Fruit fly (Drosophila melanogaster) whole organism, embryonic: Measurements from ENCODE around the gene Sema5c.

ENCODE experiments used
- ATbp ChIP-seq: fragments of 200-800 bp; sonication (Bioruptor generic); optimal IDR thresholded peaks from 2 replicates; lab custom pipeline; 2017; ENCODE audit warnings: missing biosample characterization, mild to moderate bottlenecking, missing genetic modification characterization, missing genetic modification reagents
- CG10321 ChIP-seq: fragments of 200-800 bp; sonication (Bioruptor generic); IDR thresholded peaks from 2 replicates; pipeline ENCODE4 v1.3.6; 2022; ENCODE audit warnings: missing biosample characterization, missing genetic modification characterization
- CG11504 ChIP-seq: fragments of 200-800 bp; sonication (Bioruptor generic); optimal IDR thresholded peaks from 3 replicates; lab custom pipeline; 2019; ENCODE audit warnings: missing biosample characterization, mild to moderate bottlenecking, missing genetic modification characterization, moderate library complexity
- CG13287 ChIP-seq: fragments of 200-800 bp; sonication (Bioruptor generic); IDR thresholded peaks from 2 replicates; pipeline ENCODE4 v1.3.6; 2022; ENCODE audit warnings: missing biosample characterization, missing genetic modification characterization; ENCODE audit not compliant: partially characterized antibody
- CG14860 ChIP-seq: fragments of 200-800 bp; sonication (Bioruptor generic); IDR thresholded peaks from 3 replicates; pipeline ENCODE4 v1.3.6; 2022; ENCODE audit warnings: missing biosample characterization, missing genetic modification characterization; ENCODE audit not compliant: partially characterized antibody
- CG14965 ChIP-seq: fragments of 200-800 bp; sonication (Bioruptor generic); optimal IDR thresholded peaks from 2 replicates; lab custom pipeline; 2016; ENCODE audit warnings: missing biosample characterization, missing genetic modification characterization, borderline replicate concordance
- CG15011 ChIP-seq: fragments of 200-800 bp; sonication (Bioruptor generic); optimal IDR thresholded peaks from 3 replicates; lab custom pipeline; 2018; ENCODE audit warnings: missing biosample characterization, mild to moderate bottlenecking, missing genetic modification characterization
- CG1603 ChIP-seq: fragments of 200-800 bp; sonication (Bioruptor generic); optimal IDR thresholded peaks from 2 replicates; lab custom pipeline; 2019; ENCODE audit warnings: missing biosample characterization, mild to moderate bottlenecking, missing genetic modification characterization, moderate library complexity
- CG1792 ChIP-seq: fragments of 200-800 bp; sonication (Bioruptor generic); optimal IDR thresholded peaks from 2 replicates; lab custom pipeline; 2016; ENCODE audit warnings: missing biosample characterization, missing genetic modification characterization
- CG31441 ChIP-seq: fragments of 200-800 bp; sonication (Bioruptor generic); IDR thresholded peaks from 2 replicates; pipeline ENCODE4 v1.3.6; 2022; ENCODE audit warnings: missing biosample characterization, missing genetic modification characterization
- CG3726 ChIP-seq: fragments of 200-800 bp; sonication (Bioruptor generic); IDR thresholded peaks from 3 replicates; pipeline ENCODE4, ENCODE4 v1.3.6; 2022; ENCODE audit warnings: missing biosample characterization, missing genetic modification characterization
- CG3838 ChIP-seq: fragments of 200-800 bp; sonication (Bioruptor generic); optimal IDR thresholded peaks from 3 replicates; lab custom pipeline; 2016; ENCODE audit warnings: missing biosample characterization, missing genetic modification characterization
- CG4282 ChIP-seq: fragments of 200-800 bp; sonication (Bioruptor generic); optimal IDR thresholded peaks from 2 replicates; lab custom pipeline; 2016; ENCODE audit warnings: missing biosample characterization, missing genetic modification characterization
- CG4617 ChIP-seq: fragments of 200-800 bp; sonication (Bioruptor generic); optimal IDR thresholded peaks from 3 replicates; lab custom pipeline; 2016; ENCODE audit warnings: missing biosample characterization, missing genetic modification characterization, borderline replicate concordance
- CG8281 ChIP-seq: fragments of 200-800 bp; sonication (Bioruptor generic); optimal IDR thresholded peaks from 2 replicates; lab custom pipeline; 2018; ENCODE audit warnings: missing biosample characterization, mild to moderate bottlenecking, missing genetic modification characterization, moderate library complexity
- CG9437 ChIP-seq: fragments of 200-800 bp; sonication (Bioruptor generic); optimal IDR thresholded peaks from 2 replicates; lab custom pipeline; 2018; ENCODE audit warnings: missing biosample characterization, mild to moderate bottlenecking, missing genetic modification characterization
- CHES-1-like ChIP-seq: fragments of 200-800 bp; sonication (Bioruptor generic); optimal IDR thresholded peaks from 2 replicates; lab custom pipeline; 2016; ENCODE audit warnings: missing biosample characterization, missing genetic modification characterization
- Chrac-16 ChIP-seq: fragments of 200-800 bp; sonication (Bioruptor generic); optimal IDR thresholded peaks from 3 replicates; lab custom pipeline; 2016; ENCODE audit warnings: missing biosample characterization, missing genetic modification characterization
- CoRest ChIP-seq: fragments of 200-800 bp; sonication (Bioruptor generic); optimal IDR thresholded peaks from 3 replicates; lab custom pipeline; 2018; ENCODE audit warnings: missing biosample characterization, mild to moderate bottlenecking, missing genetic modification characterization, moderate library complexity
- Dfd ChIP-seq, 2 experiments: fragments of >200 bp; optimal IDR thresholded peaks; 2 replicates each; lab custom pipeline; 2017; ENCODE audit warnings: missing biosample characterization in 2 of 2, missing genetic modification characterization in 2 of 2
- HLH3B ChIP-seq: fragments of 200-800 bp; sonication (Bioruptor generic); IDR thresholded peaks from 2 replicates; pipeline ENCODE4 v1.3.6; 2022; ENCODE audit warnings: missing biosample characterization, missing genetic modification characterization
- Hr51 ChIP-seq, 2 experiments: fragments of 200-800 bp; sonication (Bioruptor generic); optimal IDR thresholded peaks; 2 replicates in 1 of 2; 3 replicates in 1 of 2; lab custom pipeline; 2016 to 2018; ENCODE audit warnings: missing biosample characterization in 2 of 2, missing genetic modification characterization in 2 of 2, mild to moderate bottlenecking in 1 of 2, moderate library complexity in 1 of 2
- Mad ChIP-seq: fragments of 200-800 bp; sonication (Bioruptor generic); optimal IDR thresholded peaks from 2 replicates; lab custom pipeline; 2016; ENCODE audit warnings: missing biosample characterization, missing genetic modification characterization
- Max ChIP-seq: fragments of 200-800 bp; sonication (Bioruptor generic); optimal IDR thresholded peaks from 2 replicates; lab custom pipeline; 2016; ENCODE audit warnings: missing biosample characterization, mild to moderate bottlenecking, missing genetic modification characterization
- Mrtf ChIP-seq: fragments of 200-800 bp; sonication (Bioruptor generic); IDR thresholded peaks from 3 replicates; pipeline ENCODE4 v1.3.6; 2022; ENCODE audit warnings: missing biosample characterization, missing genetic modification characterization
- Nf-YC ChIP-seq: fragments of 200-800 bp; optimal IDR thresholded peaks from 3 replicates; lab custom pipeline; 2019; ENCODE audit warnings: missing biosample characterization, mild to moderate bottlenecking, missing genetic modification characterization, moderate library complexity
- Oli ChIP-seq: fragments of 200-800 bp; sonication (Bioruptor generic); optimal IDR thresholded peaks from 2 replicates; lab custom pipeline; 2018; ENCODE audit warnings: missing biosample characterization, mild to moderate bottlenecking, missing genetic modification characterization, moderate library complexity
- Ravus ChIP-seq: fragments of 200-800 bp; sonication (Bioruptor generic); IDR thresholded peaks from 2 replicates; pipeline ENCODE4 v1.3.6; 2022; ENCODE audit warnings: missing biosample characterization, missing genetic modification characterization
- Side ChIP-seq: fragments of 200-800 bp; sonication (Bioruptor generic); optimal IDR thresholded peaks from 2 replicates; lab custom pipeline; 2016; ENCODE audit warnings: missing biosample characterization, missing genetic modification characterization
- Spps ChIP-seq: fragments of 200-800 bp; sonication (Bioruptor generic); optimal IDR thresholded peaks from 2 replicates; lab custom pipeline; 2018; ENCODE audit warnings: missing biosample characterization, mild to moderate bottlenecking, missing genetic modification characterization
- Usf ChIP-seq: fragments of 200-800 bp; sonication (Bioruptor generic); optimal IDR thresholded peaks from 2 replicates; lab custom pipeline; 2017; ENCODE audit warnings: missing genotype, missing biosample characterization, missing genetic modification characterization
- ab ChIP-seq: fragments of 200-800 bp; sonication (Bioruptor generic); optimal IDR thresholded peaks from 2 replicates; lab custom pipeline; 2016; ENCODE audit warnings: missing biosample characterization, missing genetic modification characterization
- bbx ChIP-seq: fragments of 200-800 bp; sonication (Bioruptor generic); IDR thresholded peaks from 2 replicates; pipeline ENCODE4 v1.3.6; 2022; ENCODE audit warnings: missing biosample characterization, missing genetic modification characterization; ENCODE audit not compliant: partially characterized antibody
- cato ChIP-seq: fragments of 200-800 bp; sonication (Bioruptor generic); optimal IDR thresholded peaks from 2 replicates; lab custom pipeline; 2016; ENCODE audit warnings: missing biosample characterization, missing genetic modification characterization, borderline replicate concordance
- chm ChIP-seq: fragments of 200-800 bp; sonication (Bioruptor generic); IDR thresholded peaks from 2 replicates; pipeline ENCODE4 v1.3.6; 2022; ENCODE audit warnings: missing biosample characterization, missing genetic modification characterization
- chn ChIP-seq: fragments of 200-800 bp; sonication (Bioruptor generic); optimal IDR thresholded peaks from 2 replicates; lab custom pipeline; 2016; ENCODE audit warnings: missing biosample characterization, missing genetic modification characterization
- da ChIP-seq: fragments of 200-800 bp; sonication (Bioruptor generic); optimal IDR thresholded peaks from 2 replicates; lab custom pipeline; 2016; ENCODE audit warnings: missing biosample characterization, missing genetic modification characterization
- dm ChIP-seq: fragments of 200-800 bp; sonication (Bioruptor generic); optimal IDR thresholded peaks from 3 replicates; lab custom pipeline; 2016; ENCODE audit warnings: missing biosample characterization, missing genetic modification characterization
- eve ChIP-seq, 2 experiments: fragments of >200 bp; optimal IDR thresholded peaks; 2 replicates each; lab custom pipeline; 2017; ENCODE audit warnings: missing biosample characterization in 2 of 2, missing genetic modification characterization in 2 of 2
- eyg ChIP-seq: fragments of 200-800 bp; sonication (Bioruptor generic); optimal IDR thresholded peaks from 3 replicates; lab custom pipeline; 2016; ENCODE audit warnings: missing biosample characterization, missing genetic modification characterization
- fu2 ChIP-seq: fragments of 200-800 bp; sonication (Bioruptor generic); optimal IDR thresholded peaks from 2 replicates; lab custom pipeline; 2016; ENCODE audit warnings: missing biosample characterization, missing genetic modification characterization
- gem ChIP-seq: fragments of 200-800 bp; sonication (Bioruptor generic); optimal IDR thresholded peaks from 2 replicates; lab custom pipeline; 2019; ENCODE audit warnings: missing biosample characterization, mild to moderate bottlenecking, missing genetic modification characterization, moderate library complexity
- jumu ChIP-seq: fragments of 200-800 bp; sonication (Bioruptor generic); optimal IDR thresholded peaks from 3 replicates; lab custom pipeline; 2016; ENCODE audit warnings: missing biosample characterization, missing genetic modification characterization
- lilli ChIP-seq: fragments of 200-800 bp; sonication (Bioruptor generic); optimal IDR thresholded peaks from 3 replicates; lab custom pipeline; 2016; ENCODE audit warnings: missing biosample characterization, missing genetic modification characterization
- lmd ChIP-seq: fragments of 200-800 bp; sonication (Bioruptor generic); IDR thresholded peaks from 2 replicates; pipeline ENCODE4 v1.3.6; 2022; ENCODE audit warnings: missing biosample characterization, missing genetic modification characterization
- pfk ChIP-seq: fragments of 200-800 bp; sonication (Bioruptor generic); optimal IDR thresholded peaks from 2 replicates; lab custom pipeline; 2018; ENCODE audit warnings: missing biosample characterization, mild to moderate bottlenecking, missing genetic modification characterization, moderate library complexity
- sc ChIP-seq, 3 experiments: fragments of >200 bp in 2 of 3; fragments of 200-800 bp in 1 of 3; sonication (Bioruptor generic) in 1 of 3; optimal IDR thresholded peaks; 2 replicates in 2 of 3; 3 replicates in 1 of 3; lab custom pipeline; 2017; ENCODE audit warnings: mild to moderate bottlenecking in 1 of 3, missing biosample characterization in 1 of 3, missing genetic modification characterization in 1 of 3, missing genetic modification reagents in 1 of 3
- tap ChIP-seq: fragments of 200-800 bp; optimal IDR thresholded peaks from 3 replicates; lab custom pipeline; 2019; ENCODE audit warnings: missing biosample characterization, mild to moderate bottlenecking, missing genetic modification characterization, moderate library complexity
- vvl ChIP-seq: fragments of 200-800 bp; sonication (Bioruptor generic); IDR thresholded peaks from 2 replicates; pipeline ENCODE4 v1.3.6; 2022; ENCODE audit warnings: missing biosample characterization, missing genetic modification characterization
- zf30C ChIP-seq: fragments of 200-800 bp; sonication (Bioruptor generic); optimal IDR thresholded peaks from 3 replicates; lab custom pipeline; 2018; ENCODE audit warnings: missing biosample characterization, mild to moderate bottlenecking, missing genetic modification characterization

Gene Sema5c

dm6 chr3L:12062788-12063218 is 18.8 kb downstream of the Sema5c start (continued):
- peak; percentile 39 for TF ChIP-seq ATbp (GFP tag; lab: Kevin White, UChicago)
- no peak for TF ChIP-seq Dfd (GFP tag; optimal IDR thresholded peaks at IDR 0.05; lab: Kevin White, UChicago)
- TF ChIP-seq Mrtf (GFP tag; lab: Robert Waterston, UW) = no peak
- peak; percentile 61 for TF ChIP-seq Chrac-16 (GFP tag; lab: Kevin White, UChicago)
- no peak for TF ChIP-seq CG13287 (GFP tag; lab: Robert Waterston, UW)
- TF ChIP-seq CG4282 (GFP tag; lab: Kevin White, UChicago) = no peak
- peak; percentile 41 for TF ChIP-seq tap (tag; lab: Kevin White, UChicago)
- TF ChIP-seq CG10321 (GFP tag; lab: Robert Waterston, UW) = no peak
- TF ChIP-seq eve (GFP tag; optimal IDR thresholded peaks at IDR 0.05; lab: Kevin White, UChicago) = no peak
- peak; percentile 20 for TF ChIP-seq dm
- TF ChIP-seq CG4617 (GFP tag; lab: Kevin White, UChicago) = no peak
- no peak for TF ChIP-seq lilli (GFP tag; lab: Kevin White, UChicago)
- no peak for TF ChIP-seq CG9437
- TF ChIP-seq Max = no peak
- peak; percentile 36 for TF ChIP-seq jumu (GFP tag; lab: Kevin White, UChicago)
- no peak for TF ChIP-seq eyg
- TF ChIP-seq Spps (tag; lab: Kevin White, UChicago) = peak; percentile 52
- no peak for TF ChIP-seq CG14965 (GFP tag; lab: Kevin White, UChicago)
- peak; percentile 15 for TF ChIP-seq CHES-1-like (GFP tag; lab: Kevin White, UChicago)
- TF ChIP-seq CG11504 (tag; lab: Kevin White, UChicago) = no peak
- no peak for TF ChIP-seq CG14860 (GFP tag; lab: Robert Waterston, UW)
- no peak; the same call in 1 of the 2 replicates for TF ChIP-seq CG31441
- peak; percentile 48; the same call in 1 of the 2 replicates for TF ChIP-seq lmd (GFP tag; lab: Robert Waterston, UW)
- TF ChIP-seq CG1603 (tag; lab: Kevin White, UChicago) = peak; percentile 87
- TF ChIP-seq sc (optimal IDR thresholded peaks at IDR 0.05; lab: Kevin White, UChicago) = no peak
- TF ChIP-seq sc (GFP tag; optimal IDR thresholded peaks at IDR 0.05; lab: Kevin White, UChicago) = no peak
- peak; percentile 69 for TF ChIP-seq gem (tag; lab: Kevin White, UChicago)
- TF ChIP-seq CG15011 (GFP tag; lab: Kevin White, UChicago) = no peak
- TF ChIP-seq HLH3B (GFP tag; lab: Robert Waterston, UW) = peak; percentile 49; the same call in 1 of the 2 replicates
- TF ChIP-seq Hr51 (GFP tag; optimal IDR thresholded peaks at IDR 0.05; lab: Kevin White, UChicago) = no peak
- TF ChIP-seq Oli (tag; lab: Kevin White, UChicago) = peak; percentile 33
- no peak for TF ChIP-seq Nf-YC (tag; lab: Kevin White, UChicago)
- TF ChIP-seq cato (GFP tag; lab: Kevin White, UChicago) = peak; percentile 14
- peak; percentile 48 for TF ChIP-seq chn (GFP tag; lab: Kevin White, UChicago)
- TF ChIP-seq CG3838 (GFP tag; lab: Kevin White, UChicago) = no peak
- TF ChIP-seq CG8281 (tag; lab: Kevin White, UChicago) = no peak
- no peak for TF ChIP-seq bbx (GFP tag; lab: Robert Waterston, UW)
- peak; percentile 17 for TF ChIP-seq Usf (GFP tag; lab: Kevin White, UChicago)
- TF ChIP-seq CoRest (tag; lab: Kevin White, UChicago) = peak; percentile 34
- no peak for TF ChIP-seq CG3726 (GFP tag; lab: Robert Waterston, UW)
- TF ChIP-seq chm = peak; percentile 70; the same call in 1 of the 2 replicates
- no peak for TF ChIP-seq zf30C (GFP tag; lab: Kevin White, UChicago)
- TF ChIP-seq fu2 (GFP tag; lab: Kevin White, UChicago) = no peak
- no peak for TF ChIP-seq Mad
- TF ChIP-seq Ravus (GFP tag; lab: Robert Waterston, UW) = no peak
- peak; percentile 78 for TF ChIP-seq vvl (GFP tag; lab: Robert Waterston, UW)
- TF ChIP-seq pfk = no peak
- TF ChIP-seq da (GFP tag; lab: Kevin White, UChicago) = no peak
- peak; percentile 65 for TF ChIP-seq Side (GFP tag; lab: Kevin White, UChicago)
- TF ChIP-seq ab = no peak
- no peak for TF ChIP-seq CG1792 (GFP tag; lab: Kevin White, UChicago)
